Worm (Caenorhabditis elegans): ENCODE data around the gene F58A6.5.

DNA sequence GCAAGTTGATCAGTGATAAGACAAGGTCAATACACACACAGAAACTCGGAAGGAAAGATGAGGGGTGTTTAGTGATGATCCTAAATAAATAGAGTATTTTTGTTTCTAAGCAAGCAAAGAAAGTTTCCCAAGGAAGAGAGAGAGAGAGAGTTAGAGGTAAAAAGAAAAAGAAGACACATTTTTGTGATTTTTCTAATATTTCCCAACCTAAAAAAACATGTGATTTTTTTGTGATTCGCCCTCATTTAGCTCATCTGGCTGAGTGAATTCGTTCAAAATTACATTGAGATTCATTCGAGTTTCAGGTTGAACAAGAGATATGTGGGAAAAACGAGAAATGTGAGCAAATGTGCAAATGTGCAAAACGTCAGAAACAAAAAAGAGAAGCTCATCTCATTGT is 2.6 kb upstream of the F58A6.5 start, which contains the start of gene srb-16:
- TF ChIP-seq lin-13 (GFP tag; optimal IDR thresholded peaks at IDR 0.05) (no peak), unc-62 (GFP tag; optimal IDR thresholded peaks at IDR 0.05) (no peak), ama-1 (optimal IDR thresholded peaks at IDR 0.05) (no peak), sptf-1 (tag; optimal IDR thresholded peaks at IDR 0.05) (no peak), zag-1 (tag; optimal IDR thresholded peaks at IDR 0.05) (no peak), C04F5.9 (tag; optimal IDR thresholded peaks at IDR 0.05) (no peak), dpl-1 (GFP tag; optimal IDR thresholded peaks at IDR 0.05) (no peak), lin-39 (tag; optimal IDR thresholded peaks at IDR 0.05) (no peak), nhr-28 (tag; optimal IDR thresholded peaks at IDR 0.05) (no peak), ces-1 (GFP tag; optimal IDR thresholded peaks at IDR 0.05) (no peak), irx-1 (tag; optimal IDR thresholded peaks at IDR 0.05) (no peak), C34B4.2 (tag; optimal IDR thresholded peaks at IDR 0.05) (no peak)

All from whole organism, L1 larva.